Worm (Caenorhabditis elegans): ENCODE results near the gene lon-1.

ce11 chrIII:5469090-5469489, 5.2 kb upstream of the lon-1 start:
- TF ChIP-seq nhr-25 (tag; optimal IDR thresholded peaks at IDR 0.05) (no peak), blmp-1 (tag; optimal IDR thresholded peaks at IDR 0.05; ENCODE audit: insufficient read depth) (no peak), zag-1 (tag; optimal IDR thresholded peaks at IDR 0.05) (no peak), mdl-1 (tag; optimal IDR thresholded peaks at IDR 0.05) (no peak), elt-1 (tag; optimal IDR thresholded peaks at IDR 0.05) (no peak), ceh-82 (tag; optimal IDR thresholded peaks at IDR 0.05) (no peak), ceh-16 (tag; optimal IDR thresholded peaks at IDR 0.05) (no peak), unc-62 (GFP tag; optimal IDR thresholded peaks at IDR 0.05) (no peak), skn-1 (tag; optimal IDR thresholded peaks at IDR 0.05) (no peak), nhr-6 (tag; optimal IDR thresholded peaks at IDR 0.05) (no peak), elt-3 (tag; optimal IDR thresholded peaks at IDR 0.05) (no peak), lsy-2 (tag; optimal IDR thresholded peaks at IDR 0.05) (no peak)
